Fruit fly (Drosophila melanogaster) whole organism, prepupa: ENCODE data around the gene Flo2.

Source experiments
- CG10631 ChIP-seq: fragments of 200-800 bp; sonication (Bioruptor generic); optimal IDR thresholded peaks from 2 replicates; lab custom pipeline; 2016; ENCODE audit warnings: missing biosample characterization, missing genetic modification characterization
- CG10669 ChIP-seq: fragments of 200-800 bp; sonication (Bioruptor generic); optimal IDR thresholded peaks from 3 replicates; lab custom pipeline; 2018; ENCODE audit warnings: missing biosample characterization, mild to moderate bottlenecking, missing genetic modification characterization, moderate library complexity
- CG11762 ChIP-seq: fragments of 200-800 bp; sonication (Bioruptor generic); optimal IDR thresholded peaks from 3 replicates; lab custom pipeline; 2016; ENCODE audit warnings: missing biosample characterization, missing genetic modification characterization; ENCODE audit not compliant: insufficient read depth
- CG11902 ChIP-seq: fragments of 200-800 bp; sonication (Bioruptor generic); optimal IDR thresholded peaks from 3 replicates; lab custom pipeline; 2016; ENCODE audit warnings: missing biosample characterization, missing genetic modification characterization
- CG15336 ChIP-seq: fragments of 200-800 bp; sonication (Bioruptor generic); IDR thresholded peaks from 2 replicates; pipeline ENCODE4 v1.3.6; 2022; ENCODE audit warnings: missing biosample characterization, missing genetic modification characterization
- CG1621 ChIP-seq: fragments of 200-800 bp; sonication (Bioruptor generic); optimal IDR thresholded peaks from 3 replicates; lab custom pipeline; 2018; ENCODE audit warnings: missing biosample characterization, mild to moderate bottlenecking, missing genetic modification characterization
- CG16779 ChIP-seq: fragments of 200-800 bp; sonication (Bioruptor generic); optimal IDR thresholded peaks from 3 replicates; lab custom pipeline; 2017; ENCODE audit warnings: missing biosample characterization, mild to moderate bottlenecking, missing genetic modification characterization
- CG3032 ChIP-seq: fragments of 200-800 bp; optimal IDR thresholded peaks from 2 replicates; lab custom pipeline; 2019; ENCODE audit warnings: missing biosample characterization, mild to moderate bottlenecking, missing genetic modification characterization, moderate library complexity
- CG32006 ChIP-seq: fragments of 200-800 bp; sonication (Bioruptor generic); optimal IDR thresholded peaks from 3 replicates; lab custom pipeline; 2017; ENCODE audit warnings: missing biosample characterization, mild to moderate bottlenecking, missing genetic modification characterization
- CG3919 ChIP-seq: fragments of 200-800 bp; sonication (Bioruptor generic); optimal IDR thresholded peaks from 3 replicates; lab custom pipeline; 2016; ENCODE audit warnings: missing biosample characterization, missing genetic modification characterization
- CG6163 ChIP-seq: fragments of 200-800 bp; sonication (Bioruptor generic); IDR thresholded peaks from 3 replicates; pipeline ENCODE4 v1.3.6; 2022; ENCODE audit warnings: missing biosample characterization, missing genetic modification characterization
- CG6808 ChIP-seq: fragments of 200-800 bp; sonication (Bioruptor generic); optimal IDR thresholded peaks from 3 replicates; lab custom pipeline; 2017; ENCODE audit warnings: missing biosample characterization, missing genetic modification characterization, mild to moderate bottlenecking, moderate library complexity, missing genetic modification reagents
- CG6854 ChIP-seq: fragments of 200-800 bp; sonication (Bioruptor generic); optimal IDR thresholded peaks from 2 replicates; lab custom pipeline; 2017; ENCODE audit warnings: missing biosample characterization, mild to moderate bottlenecking, missing genetic modification characterization
- CG8119 ChIP-seq: fragments of 200-800 bp; sonication (Bioruptor generic); IDR thresholded peaks from 3 replicates; pipeline ENCODE4 v1.3.6; 2022; ENCODE audit warnings: missing biosample characterization, missing genetic modification characterization
- CG8319 ChIP-seq: fragments of 200-800 bp; sonication (Bioruptor generic); optimal IDR thresholded peaks from 3 replicates; lab custom pipeline; 2016; ENCODE audit warnings: missing biosample characterization, missing genetic modification characterization
- CG8632 ChIP-seq: fragments of 200-800 bp; sonication (Bioruptor generic); optimal IDR thresholded peaks from 3 replicates; lab custom pipeline; 2016; ENCODE audit warnings: missing biosample characterization, missing genetic modification characterization
- CG9139 ChIP-seq: fragments of 200-800 bp; sonication (Bioruptor generic); optimal IDR thresholded peaks from 3 replicates; lab custom pipeline; 2017; ENCODE audit warnings: missing biosample characterization, mild to moderate bottlenecking, missing genetic modification characterization
- Eip75B ChIP-seq: fragments of 200-800 bp; sonication (Bioruptor generic); optimal IDR thresholded peaks from 3 replicates; lab custom pipeline; 2016; ENCODE audit warnings: missing biosample characterization, missing genetic modification characterization
- Eip78C ChIP-seq: fragments of 200-800 bp; sonication (Bioruptor generic); peaks from one replicate; lab custom pipeline; 2016; ENCODE audit warnings: missing biosample characterization, missing genetic modification characterization
- Eip93F ChIP-seq: fragments of 200-800 bp; sonication (Bioruptor generic); optimal IDR thresholded peaks from 2 replicates; lab custom pipeline; 2016; ENCODE audit warnings: missing biosample characterization, mild to moderate bottlenecking, missing genetic modification characterization
- Gug ChIP-seq: fragments of 200-800 bp; sonication (Bioruptor generic); IDR thresholded peaks from 2 replicates; pipeline ENCODE4 v1.3.6; 2022; ENCODE audit warnings: missing biosample characterization, missing genetic modification characterization
- Hr38 ChIP-seq: sonication (Bioruptor generic); optimal IDR thresholded peaks from 2 replicates; lab custom pipeline; 2016; ENCODE audit warnings: missing biosample characterization, missing genetic modification characterization
- Hr39 ChIP-seq: fragments of 200-800 bp; sonication (Bioruptor generic); optimal IDR thresholded peaks from 2 replicates; lab custom pipeline; 2016; ENCODE audit warnings: missing biosample characterization, missing genetic modification characterization
- Hr4 ChIP-seq: fragments of 200-800 bp; sonication (Bioruptor generic); optimal IDR thresholded peaks from 3 replicates; lab custom pipeline; 2016; ENCODE audit warnings: missing biosample characterization, missing genetic modification characterization
- Met ChIP-seq: fragments of 200-800 bp; sonication (Bioruptor generic); optimal IDR thresholded peaks from 3 replicates; lab custom pipeline; 2016; ENCODE audit warnings: missing biosample characterization, missing genetic modification characterization
- OdsH ChIP-seq: fragments of 200-800 bp; sonication (Bioruptor generic); optimal IDR thresholded peaks from 3 replicates; lab custom pipeline; 2016; ENCODE audit warnings: missing biosample characterization, missing genetic modification characterization
- Smox ChIP-seq: fragments of 200-800 bp; sonication (Bioruptor generic); optimal IDR thresholded peaks from 3 replicates; lab custom pipeline; 2016; ENCODE audit warnings: missing biosample characterization, missing genetic modification characterization
- achi ChIP-seq: fragments of 200-800 bp; sonication (Bioruptor generic); optimal IDR thresholded peaks from 3 replicates; lab custom pipeline; 2016; ENCODE audit warnings: missing biosample characterization, missing genetic modification characterization
- acj6 ChIP-seq: fragments of 200-800 bp; sonication (Bioruptor generic); optimal IDR thresholded peaks from 3 replicates; lab custom pipeline; 2016; ENCODE audit warnings: missing biosample characterization, missing genetic modification characterization
- cyc ChIP-seq: fragments of 200-800 bp; sonication (Bioruptor generic); optimal IDR thresholded peaks from 3 replicates; lab custom pipeline; 2016; ENCODE audit warnings: missing biosample characterization, missing genetic modification characterization
- dsx ChIP-seq: fragments of 200-800 bp; optimal IDR thresholded peaks from 3 replicates; lab custom pipeline; 2019; ENCODE audit warnings: missing biosample characterization, mild to moderate bottlenecking, missing genetic modification characterization, moderate library complexity; ENCODE audit not compliant: poor library complexity, severe bottlenecking
- eg ChIP-seq: fragments of 200-800 bp; sonication (Bioruptor generic); IDR thresholded peaks from 3 replicates; pipeline ENCODE4 v1.3.6; 2022; ENCODE audit warnings: missing biosample characterization, missing genetic modification characterization
- esn ChIP-seq: fragments of 200-800 bp; sonication (Bioruptor generic); optimal IDR thresholded peaks from 2 replicates; lab custom pipeline; 2016; ENCODE audit warnings: missing biosample characterization, mild to moderate bottlenecking, missing genetic modification characterization, moderate library complexity
- fd59A ChIP-seq: fragments of 200-800 bp; sonication (Bioruptor generic); optimal IDR thresholded peaks from 2 replicates; lab custom pipeline; 2017; ENCODE audit warnings: missing biosample characterization, mild to moderate bottlenecking, missing genetic modification characterization, missing genetic modification reagents
- fd85E ChIP-seq: fragments of 200-800 bp; sonication (Bioruptor generic); optimal IDR thresholded peaks from 3 replicates; lab custom pipeline; 2016; ENCODE audit warnings: missing biosample characterization, missing genetic modification characterization
- fkh ChIP-seq: fragments of 200-800 bp; sonication (Bioruptor generic); optimal IDR thresholded peaks from 3 replicates; lab custom pipeline; 2017; ENCODE audit warnings: missing biosample characterization, mild to moderate bottlenecking, missing genetic modification characterization, moderate library complexity
- lz ChIP-seq: fragments of 200-800 bp; sonication (Bioruptor generic); optimal IDR thresholded peaks from 3 replicates; lab custom pipeline; 2016; ENCODE audit warnings: missing biosample characterization, missing genetic modification characterization
- net ChIP-seq: fragments of 200-800 bp; sonication (Bioruptor generic); optimal IDR thresholded peaks from 3 replicates; lab custom pipeline; 2016; ENCODE audit warnings: missing biosample characterization, missing genetic modification characterization
- pdm3 ChIP-seq: fragments of 200-800 bp; sonication (Bioruptor generic); optimal IDR thresholded peaks from 3 replicates; lab custom pipeline; 2016; ENCODE audit warnings: missing biosample characterization, missing genetic modification characterization
- salr ChIP-seq, 2 experiments: fragments of 200-800 bp; sonication (Bioruptor generic); optimal IDR thresholded peaks; 3 replicates each; lab custom pipeline; 2016 to 2018; ENCODE audit warnings: missing biosample characterization in 2 of 2, missing genetic modification characterization in 2 of 2, mild to moderate bottlenecking in 1 of 2
- ss ChIP-seq, 2 experiments: fragments of 200-800 bp; sonication (Bioruptor generic); optimal IDR thresholded peaks; 2 replicates in 1 of 2; 3 replicates in 1 of 2; lab custom pipeline; 2017 to 2018; ENCODE audit warnings: mild to moderate bottlenecking in 2 of 2, missing biosample characterization in 2 of 2, missing genetic modification characterization in 2 of 2, moderate library complexity in 1 of 2
- svp ChIP-seq: fragments of 200-800 bp; sonication (Bioruptor generic); peaks from one replicate; lab custom pipeline; 2016; ENCODE audit warnings: missing biosample characterization, missing genetic modification characterization
- topi ChIP-seq: fragments of 200-800 bp; sonication (Bioruptor generic); optimal IDR thresholded peaks from 3 replicates; lab custom pipeline; 2016; ENCODE audit warnings: missing biosample characterization, missing genetic modification characterization

Flo2 gene

DNA sequence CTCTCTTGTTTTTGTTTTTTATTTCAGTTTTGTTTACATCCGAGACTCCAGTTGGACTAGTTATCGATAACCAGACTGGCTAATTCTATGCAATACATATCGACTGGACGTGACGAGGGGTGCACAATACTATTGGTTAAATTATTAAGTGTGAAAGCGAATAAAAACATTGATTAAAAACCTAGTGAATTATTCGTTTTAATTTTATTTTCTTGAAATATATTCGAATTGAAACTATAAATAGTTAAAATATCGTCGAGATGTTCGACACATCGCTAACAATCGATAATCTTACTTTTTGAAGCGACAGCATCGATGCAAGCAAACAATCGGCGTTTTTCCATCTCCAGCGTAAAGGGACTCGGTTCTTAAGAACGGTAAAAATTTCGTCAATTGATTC, at the start of gene Flo2, which contains the start of gene CG32590 (continued):
- TF ChIP-seq CG9139 (GFP tag; lab: Kevin White, UChicago) (no peak), fd59A (GFP tag; lab: Kevin White, UChicago) (no peak), CG11902 (GFP tag; lab: Kevin White, UChicago) (peak; percentile 34), CG11762 (GFP tag; lab: Kevin White, UChicago) (peak; percentile 10), cyc (peak; percentile 67), topi (peak; percentile 70), fd85E (GFP tag; lab: Kevin White, UChicago) (no peak), Hr38 (GFP tag; lab: Kevin White, UChicago) (no peak)
- TF ChIP-seq, all 60 proteins: peak for 40

DNA sequence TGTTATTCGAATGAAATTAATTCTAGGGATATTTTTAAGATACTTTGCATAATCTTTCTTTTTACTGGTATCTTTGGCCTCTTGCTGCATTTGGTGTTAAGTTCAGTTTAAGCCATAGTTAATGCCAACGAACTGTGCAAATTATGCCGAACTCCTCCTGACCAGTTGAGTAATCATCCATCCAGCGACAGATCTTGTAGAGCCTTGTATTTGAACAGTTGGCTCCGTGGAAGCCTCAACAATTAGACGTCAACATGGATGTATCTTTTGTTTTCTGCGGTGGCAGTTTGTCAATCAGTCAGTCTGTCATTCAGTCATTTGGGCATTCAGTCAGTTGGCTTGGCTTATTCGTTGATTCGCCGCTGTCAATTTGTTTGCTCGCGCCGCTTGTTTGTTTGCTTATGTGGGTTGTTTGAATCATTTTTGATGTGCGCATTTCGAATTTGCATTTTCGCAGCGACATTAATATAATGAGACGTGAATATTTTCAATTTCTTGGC, 36.5 kb upstream of the Flo2 start:
- TF ChIP-seq achi = no peak
- TF ChIP-seq fkh (GFP tag; lab: Kevin White, UChicago) = peak; percentile 43

DNA sequence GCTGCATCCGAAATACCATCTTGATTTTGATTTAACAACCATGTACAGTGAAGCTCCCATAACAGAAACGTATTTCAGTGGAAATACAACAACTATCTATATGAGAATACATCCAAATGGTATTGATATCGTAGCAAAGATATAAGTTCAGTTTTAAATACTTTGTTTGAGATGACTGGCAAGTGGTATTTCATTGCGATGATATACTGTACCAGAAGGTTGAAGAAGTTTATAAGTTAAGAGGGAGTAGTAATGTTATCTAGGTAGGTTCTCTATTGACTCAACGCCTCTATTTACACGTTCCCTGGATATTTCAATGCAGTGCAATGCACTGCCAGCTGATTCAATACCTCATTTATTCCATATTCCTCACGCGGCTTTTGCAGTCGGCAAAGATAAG, 33.5 kb upstream of the Flo2 start:
- TF ChIP-seq net (no peak), pdm3 (GFP tag; lab: Kevin White, UChicago) (peak; percentile 4), CG8319 (GFP tag; lab: Kevin White, UChicago) (no peak), svp (GFP tag; lab: Kevin White, UChicago) (no peak), Eip93F (GFP tag; lab: Kevin White, UChicago) (no peak), Eip75B (GFP tag; lab: Kevin White, UChicago) (no peak), topi (no peak), CG6163 (GFP tag; lab: Robert Waterston, UW) (peak; percentile 49; the same call in 1 of the 3 replicates), Hr4 (peak; percentile 1), Eip78C (GFP tag; lab: Kevin White, UChicago) (peak; percentile 54), CG32006 (GFP tag; lab: Kevin White, UChicago) (peak; percentile 22), CG10669 (GFP tag; lab: Kevin White, UChicago) (peak; percentile 2), acj6 (GFP tag; lab: Kevin White, UChicago) (no peak), CG16779 (tag; lab: Kevin White, UChicago) (no peak), CG3919 (GFP tag; lab: Kevin White, UChicago) (no peak), Met (GFP tag; lab: Kevin White, UChicago) (no peak), CG10631 (GFP tag; lab: Kevin White, UChicago) (peak; percentile 23), CG8119 (no peak), Smox (GFP tag; lab: Kevin White, UChicago) (no peak), Gug (GFP tag; lab: Robert Waterston, UW) (no peak), salr (GFP tag; optimal IDR thresholded peaks at IDR 0.05; lab: Kevin White, UChicago) (no peak), CG3032 (no peak), eg (GFP tag; lab: Robert Waterston, UW) (peak; percentile 45; the same call in 2 of the 3 replicates), fd85E (GFP tag; lab: Kevin White, UChicago) (no peak), OdsH (GFP tag; lab: Kevin White, UChicago) (peak; percentile 16)

DNA sequence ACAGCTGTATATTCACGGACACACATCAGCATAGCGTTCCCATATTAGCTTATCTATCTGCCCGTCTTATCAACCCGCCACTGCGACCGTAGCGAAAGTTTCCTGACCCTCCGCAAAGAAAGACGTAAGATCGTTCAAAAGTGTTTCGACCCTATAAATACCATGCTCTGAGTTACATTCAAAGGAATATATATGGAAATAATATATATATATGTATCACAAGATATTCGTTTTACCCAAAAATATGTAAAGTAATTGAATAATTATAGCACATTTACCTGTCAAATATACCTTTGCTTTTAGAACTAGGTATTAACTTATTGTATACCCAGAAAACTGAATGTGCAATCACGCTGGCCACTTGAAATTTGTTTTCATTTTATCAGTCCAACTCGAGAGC, 28.7 kb upstream of the Flo2 start:
- TF ChIP-seq Met (GFP tag; lab: Kevin White, UChicago) (peak; percentile 11), CG11902 (GFP tag; lab: Kevin White, UChicago) (no peak), lz (peak; percentile 17), CG3919 (GFP tag; lab: Kevin White, UChicago) (peak; percentile 19), CG6854 (GFP tag; lab: Kevin White, UChicago) (no peak), net (no peak), CG15336 (GFP tag; lab: Robert Waterston, UW) (no peak), CG8632 (GFP tag; lab: Kevin White, UChicago) (peak; percentile 31), Gug (GFP tag; lab: Robert Waterston, UW) (0 out of 2 replicates have a peak, but pooled peaks have one; percentile 26), Eip75B (GFP tag; lab: Kevin White, UChicago) (no peak), esn (GFP tag; lab: Kevin White, UChicago) (peak; percentile 40), fd85E (GFP tag; lab: Kevin White, UChicago) (no peak), cyc (peak; percentile 15), Eip93F (GFP tag; lab: Kevin White, UChicago) (no peak), svp (GFP tag; lab: Kevin White, UChicago) (peak; percentile 75), CG6163 (GFP tag; lab: Robert Waterston, UW) (no peak), CG1621 (no peak), ss (GFP tag; optimal IDR thresholded peaks at IDR 0.05; lab: Kevin White, UChicago) (no peak), eg (GFP tag; lab: Robert Waterston, UW) (no peak), dsx (GFP tag; lab: Kevin White, UChicago) (no peak), acj6 (GFP tag; lab: Kevin White, UChicago) (peak; percentile 28), Smox (GFP tag; lab: Kevin White, UChicago) (peak; percentile 20), OdsH (GFP tag; lab: Kevin White, UChicago) (peak; percentile 17), CG6808 (GFP tag; lab: Kevin White, UChicago) (no peak), CG9139 (GFP tag; lab: Kevin White, UChicago) (no peak), Hr39 (GFP tag; lab: Kevin White, UChicago) (no peak), achi (peak; percentile 13)
